Fruit fly (Drosophila melanogaster): ENCODE measurements around the gene RhoGAP16F.

Gene RhoGAP16F

dm6 chrX:18090333-18090732 is 2.6 kb upstream of the RhoGAP16F start, which contains the start of gene Swt1:
TSS of gene Swt1 (minus strand) at chrX:18090509.
- TF ChIP-seq CG14711 (tag; optimal IDR thresholded peaks at IDR 0.05) (no peak), CG11617 (GFP tag; optimal IDR thresholded peaks at IDR 0.05) (no peak), Clk (GFP tag; optimal IDR thresholded peaks at IDR 0.05) (no peak), ovo (GFP tag; optimal IDR thresholded peaks at IDR 0.05) (no peak)

- TF ChIP-seq bab1 (GFP tag; optimal IDR thresholded peaks at IDR 0.05) (peak; percentile 63), CG14711 (tag; optimal IDR thresholded peaks at IDR 0.05) (no peak), CG5204 (GFP tag; optimal IDR thresholded peaks at IDR 0.05) (no peak), pad (GFP tag; optimal IDR thresholded peaks at IDR 0.05) (peak; percentile 25), Clk (GFP tag; optimal IDR thresholded peaks at IDR 0.05) (no peak), CG11617 (GFP tag; optimal IDR thresholded peaks at IDR 0.05) (peak; percentile 52), tj (GFP tag; optimal IDR thresholded peaks at IDR 0.05) (peak; percentile 56), CG7101 (tag; optimal IDR thresholded peaks at IDR 0.05) (peak; percentile 43), CG12768 (GFP tag; optimal IDR thresholded peaks at IDR 0.05) (peak; percentile 89), kay (GFP tag; ENCODE audit: borderline replicate concordance) (peak; percentile 83), CG33017 (tag; optimal IDR thresholded peaks at IDR 0.05) (peak; percentile 14), Mnt (GFP tag; optimal IDR thresholded peaks at IDR 0.05) (peak; percentile 80), cic (GFP tag; optimal IDR thresholded peaks at IDR 0.05) (peak; percentile 18), ovo (GFP tag; optimal IDR thresholded peaks at IDR 0.05) (peak; percentile 36), Hr96 (GFP tag; optimal IDR thresholded peaks at IDR 0.05) (peak; percentile 75), toe (GFP tag; optimal IDR thresholded peaks at IDR 0.05) (peak; percentile 39), Crg-1 (GFP tag; optimal IDR thresholded peaks at IDR 0.05) (no peak), CG1620 (GFP tag; optimal IDR thresholded peaks at IDR 0.05) (peak; percentile 24)
Measured at dm6 chrX:18091159-18091676, 1.7 kb upstream of the RhoGAP16F start, which contains the start of gene scu. TSS of gene scu (plus strand) at chrX:18091259.

- no peak for TF ChIP-seq CG7045 (GFP tag; optimal IDR thresholded peaks at IDR 0.05)
- no peak for TF ChIP-seq CG33017 (tag; optimal IDR thresholded peaks at IDR 0.05)
- no peak for TF ChIP-seq cic (GFP tag; optimal IDR thresholded peaks at IDR 0.05)
- TF ChIP-seq toe (GFP tag; optimal IDR thresholded peaks at IDR 0.05): no peak
- TF ChIP-seq bab1 (GFP tag; optimal IDR thresholded peaks at IDR 0.05): no peak
- TF ChIP-seq Crg-1 (GFP tag; optimal IDR thresholded peaks at IDR 0.05): no peak
- no peak for TF ChIP-seq tj (GFP tag; optimal IDR thresholded peaks at IDR 0.05)
- no peak for TF ChIP-seq Clk (GFP tag; optimal IDR thresholded peaks at IDR 0.05)
- TF ChIP-seq kay (GFP tag; ENCODE audit: borderline replicate concordance): no peak
- TF ChIP-seq CG14711 (tag; optimal IDR thresholded peaks at IDR 0.05): no peak
- no peak for TF ChIP-seq Mnt (GFP tag; optimal IDR thresholded peaks at IDR 0.05)
- TF ChIP-seq CG1620 (GFP tag; optimal IDR thresholded peaks at IDR 0.05): no peak
- no peak for TF ChIP-seq CG5204 (GFP tag; optimal IDR thresholded peaks at IDR 0.05)
- TF ChIP-seq cnc (optimal IDR thresholded peaks at IDR 0.05): no peak
- no peak for TF ChIP-seq Hr96 (GFP tag; optimal IDR thresholded peaks at IDR 0.05)
- no peak for TF ChIP-seq ovo (GFP tag; optimal IDR thresholded peaks at IDR 0.05)
- TF ChIP-seq CG7101 (tag; optimal IDR thresholded peaks at IDR 0.05): no peak
- TF ChIP-seq CG12768 (GFP tag; optimal IDR thresholded peaks at IDR 0.05): no peak
- no peak for TF ChIP-seq CG11617 (GFP tag; optimal IDR thresholded peaks at IDR 0.05)
Measured at dm6 chrX:18092126-18092525, 819 bp upstream of the RhoGAP16F start.

DNA sequence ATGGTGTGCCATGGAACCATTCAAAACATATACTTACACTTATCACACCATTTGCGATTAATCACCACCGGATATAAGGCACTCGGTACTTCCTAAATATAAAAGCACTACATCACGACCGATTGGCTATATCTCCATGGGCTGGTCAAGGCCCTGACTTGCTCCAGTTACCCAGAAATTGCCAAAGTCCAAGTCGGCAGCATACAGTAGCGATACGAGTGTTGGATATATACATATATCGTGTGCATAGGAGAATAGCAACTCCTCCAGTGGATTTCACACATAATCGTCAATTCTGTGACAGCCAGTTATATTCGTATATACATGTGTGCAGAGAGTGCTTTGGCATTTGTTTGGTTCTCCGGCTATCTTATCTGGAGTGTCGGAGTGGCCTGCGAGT is 1.2 kb downstream of the RhoGAP16F start:
- no peak for TF ChIP-seq CG33017 (tag; optimal IDR thresholded peaks at IDR 0.05)

dm6 chrX:18094747-18095352 is 1.9 kb downstream of the RhoGAP16F start:
- TF ChIP-seq Crg-1 (GFP tag; optimal IDR thresholded peaks at IDR 0.05) (peak; percentile 16), cic (GFP tag; optimal IDR thresholded peaks at IDR 0.05) (peak; percentile 18), Clk (GFP tag; optimal IDR thresholded peaks at IDR 0.05) (peak; percentile 39), tj (GFP tag; optimal IDR thresholded peaks at IDR 0.05) (peak; percentile 38), CG14711 (tag; optimal IDR thresholded peaks at IDR 0.05) (peak; percentile 75), CG5204 (GFP tag; optimal IDR thresholded peaks at IDR 0.05) (no peak), Mnt (GFP tag; optimal IDR thresholded peaks at IDR 0.05) (peak; percentile 47), CG12768 (GFP tag; optimal IDR thresholded peaks at IDR 0.05) (peak; percentile 80), CG7045 (GFP tag; optimal IDR thresholded peaks at IDR 0.05) (peak; percentile 71), CG33017 (tag; optimal IDR thresholded peaks at IDR 0.05) (peak; percentile 82), toe (GFP tag; optimal IDR thresholded peaks at IDR 0.05) (no peak), bab1 (GFP tag; optimal IDR thresholded peaks at IDR 0.05) (no peak), Hr96 (GFP tag; optimal IDR thresholded peaks at IDR 0.05) (peak; percentile 3), CG1620 (GFP tag; optimal IDR thresholded peaks at IDR 0.05) (no peak), ovo (GFP tag; optimal IDR thresholded peaks at IDR 0.05) (no peak), pad (GFP tag; optimal IDR thresholded peaks at IDR 0.05) (peak; percentile 61), kay (GFP tag; ENCODE audit: borderline replicate concordance) (no peak), CG11617 (GFP tag; optimal IDR thresholded peaks at IDR 0.05) (peak; percentile 82), CG7101 (tag; optimal IDR thresholded peaks at IDR 0.05) (peak; percentile 90), cnc (optimal IDR thresholded peaks at IDR 0.05) (no peak)

DNA sequence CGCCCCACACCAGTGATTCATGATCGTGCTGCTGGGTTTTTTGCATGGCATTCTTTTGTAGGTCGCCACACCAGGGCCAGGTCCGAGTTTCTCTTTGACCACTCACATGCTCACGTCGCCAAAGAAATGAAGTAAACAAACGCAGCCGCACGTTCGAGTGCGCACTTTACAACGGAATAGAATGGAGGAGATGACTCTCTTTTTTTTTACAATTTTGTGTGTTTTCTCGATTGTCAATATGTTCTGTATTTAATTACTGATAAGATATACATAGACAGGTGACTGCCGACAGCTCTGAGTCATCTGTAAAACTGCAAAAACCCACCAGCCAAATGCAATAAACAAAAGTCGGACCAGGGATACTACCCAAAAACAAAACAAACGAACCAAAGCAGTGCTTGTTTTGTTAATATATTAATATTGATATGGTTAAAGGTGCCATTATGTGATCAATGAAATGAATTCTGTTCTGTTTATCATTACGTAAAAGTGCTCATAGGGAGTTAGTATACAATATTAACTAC is 7.3 kb downstream of the RhoGAP16F start:
- TF ChIP-seq CG7045 (GFP tag; optimal IDR thresholded peaks at IDR 0.05) (no peak), tj (GFP tag; optimal IDR thresholded peaks at IDR 0.05) (no peak), ovo (GFP tag; optimal IDR thresholded peaks at IDR 0.05) (peak; percentile 42), Mnt (GFP tag; optimal IDR thresholded peaks at IDR 0.05) (peak; percentile 52), bab1 (GFP tag; optimal IDR thresholded peaks at IDR 0.05) (peak; percentile 0), CG7101 (tag; optimal IDR thresholded peaks at IDR 0.05) (peak; percentile 61), cic (GFP tag; optimal IDR thresholded peaks at IDR 0.05) (peak; percentile 70)

All from whole organism, adult.